Worm (Caenorhabditis elegans): ENCODE data around the gene nhr-181.

Gene nhr-181

DNA sequence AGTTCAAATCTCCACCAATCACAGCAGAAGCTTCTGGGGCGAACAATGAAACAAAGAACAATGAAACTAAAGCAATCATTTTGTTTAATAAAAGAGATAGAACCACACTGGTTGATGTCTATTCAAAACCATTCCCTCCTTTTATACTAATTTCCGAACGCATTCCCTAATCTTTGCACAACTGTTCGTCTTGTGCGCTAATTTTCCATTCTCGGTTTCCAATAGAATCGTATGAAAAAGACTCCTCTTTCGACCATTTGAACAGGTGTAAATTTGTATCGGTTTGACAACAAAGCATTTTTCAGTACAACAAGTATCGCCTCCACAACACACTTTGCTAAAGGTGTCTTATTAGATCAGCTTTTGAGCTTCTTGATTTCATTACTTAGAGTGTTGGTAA, 21.2 kb downstream of the nhr-181 start, which contains the start of gene T05B4.8:
Gene T05B4.8, minus strand, starts transcription at position 101 of the 400 bp plus-strand sequence.
- no peak for TF ChIP-seq blmp-1 (tag; optimal IDR thresholded peaks at IDR 0.05; ENCODE audit: insufficient read depth)
- TF ChIP-seq sma-3 (GFP tag; optimal IDR thresholded peaks at IDR 0.05): no peak
- TF ChIP-seq crh-2 (tag; optimal IDR thresholded peaks at IDR 0.05): no peak
- TF ChIP-seq unc-55 (GFP tag; optimal IDR thresholded peaks at IDR 0.05): no peak
- TF ChIP-seq R02D3.7 (tag; optimal IDR thresholded peaks at IDR 0.05): no peak
- no peak for TF ChIP-seq nhr-23 (tag; optimal IDR thresholded peaks at IDR 0.05)
- TF ChIP-seq nhr-10 (tag; optimal IDR thresholded peaks at IDR 0.05): no peak
- no peak for TF ChIP-seq ztf-11 (tag; optimal IDR thresholded peaks at IDR 0.05)
- no peak for TF ChIP-seq unc-39 (tag; optimal IDR thresholded peaks at IDR 0.05)
- no peak for TF ChIP-seq ceh-82 (tag; optimal IDR thresholded peaks at IDR 0.05)
- no peak for TF ChIP-seq ztf-1 (GFP tag; conservative IDR thresholded peaks at IDR 0.05)
- TF ChIP-seq snpc-4 (tag; optimal IDR thresholded peaks at IDR 0.05): no peak
- no peak for TF ChIP-seq peb-1 (tag; optimal IDR thresholded peaks at IDR 0.05)

DNA sequence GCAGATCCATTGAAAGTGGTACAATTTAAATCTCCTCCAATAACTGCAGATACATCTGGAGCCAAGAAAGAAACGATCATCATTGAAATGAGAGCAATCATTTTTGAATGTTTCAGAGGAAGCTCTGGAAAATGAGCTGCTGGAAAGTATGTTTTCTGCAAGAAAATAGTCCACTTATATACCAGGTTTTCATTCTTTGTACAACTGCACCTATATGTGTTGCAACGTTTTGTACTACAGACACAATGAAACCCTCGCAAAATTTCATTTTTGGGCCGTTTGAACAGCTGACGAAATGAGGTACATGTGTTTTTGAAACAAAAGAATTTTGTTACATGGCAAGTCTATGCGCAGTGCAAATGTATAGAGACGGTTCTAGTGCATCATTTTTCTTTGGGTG, 23.5 kb downstream of the nhr-181 start, which contains the start of gene T05B4.9:
Gene T05B4.9, minus strand, starts transcription at position 101 of the 400 bp plus-strand sequence.
- TF ChIP-seq unc-39 (tag; optimal IDR thresholded peaks at IDR 0.05) (no peak), R02D3.7 (tag; optimal IDR thresholded peaks at IDR 0.05) (no peak), ama-1 (optimal IDR thresholded peaks at IDR 0.05) (no peak), sma-3 (GFP tag; optimal IDR thresholded peaks at IDR 0.05) (no peak)

DNA sequence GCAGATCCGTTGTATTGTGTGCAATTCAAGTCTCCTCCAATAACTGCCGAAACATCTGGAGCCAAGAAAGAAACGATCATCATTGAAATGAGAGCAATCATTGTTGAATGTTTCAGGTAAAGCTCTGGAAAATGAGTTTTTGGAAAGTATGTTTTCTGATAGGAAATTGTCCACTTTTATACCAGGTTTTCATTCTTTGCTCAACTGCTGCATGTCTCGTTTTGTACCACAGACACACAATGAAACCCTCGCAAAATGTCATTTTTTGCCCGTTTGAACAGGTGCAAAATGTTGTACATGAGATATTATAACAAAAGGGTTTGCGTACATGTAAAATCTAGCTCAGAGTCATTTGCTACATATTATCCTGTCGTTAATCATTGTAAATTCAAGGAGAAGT, 25.8 kb downstream of the nhr-181 start, which contains the start of gene T05B4.10:
Gene T05B4.10, minus strand, starts transcription at position 101 of the 400 bp plus-strand sequence.
- TF ChIP-seq alr-1 (tag; optimal IDR thresholded peaks at IDR 0.05) (no peak), unc-39 (tag; optimal IDR thresholded peaks at IDR 0.05) (no peak), peb-1 (tag; optimal IDR thresholded peaks at IDR 0.05) (no peak), lsy-2 (tag; optimal IDR thresholded peaks at IDR 0.05) (no peak), nhr-12 (tag; optimal IDR thresholded peaks at IDR 0.05) (no peak), C34F6.9 (tag; optimal IDR thresholded peaks at IDR 0.05) (no peak), fos-1 (tag; optimal IDR thresholded peaks at IDR 0.05) (no peak), nhr-23 (tag; optimal IDR thresholded peaks at IDR 0.05) (no peak), ceh-82 (tag; optimal IDR thresholded peaks at IDR 0.05) (no peak), mdl-1 (tag; optimal IDR thresholded peaks at IDR 0.05) (no peak), aly-2 (tag; optimal IDR thresholded peaks at IDR 0.05) (no peak), ztf-4 (tag; optimal IDR thresholded peaks at IDR 0.05) (no peak), sma-9 (GFP tag; optimal IDR thresholded peaks at IDR 0.05) (no peak), sma-9 (tag; optimal IDR thresholded peaks at IDR 0.05) (no peak), mab-5 (tag; optimal IDR thresholded peaks at IDR 0.05) (no peak), unc-55 (GFP tag; optimal IDR thresholded peaks at IDR 0.05) (no peak)

DNA sequence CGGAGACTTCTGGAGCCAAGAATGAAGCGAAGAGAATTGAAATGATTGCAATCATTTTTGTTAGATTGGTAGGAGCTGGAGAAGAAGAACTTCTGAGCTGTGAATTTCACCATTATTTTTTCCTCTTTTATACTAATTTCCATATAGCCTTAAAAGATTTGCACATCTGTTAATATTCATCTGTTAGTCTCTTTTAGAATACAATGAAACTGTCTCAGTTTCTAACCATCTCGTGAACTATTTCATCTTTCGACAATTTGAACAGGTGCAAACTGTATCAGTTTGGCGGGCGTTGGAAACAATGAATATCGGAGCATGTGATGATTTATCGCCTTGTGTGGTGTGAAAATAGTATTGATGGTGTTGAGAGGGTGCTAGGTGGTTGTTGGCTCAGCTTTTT, 27.6 kb downstream of the nhr-181 start, which contains the start of gene phat-5:
Gene phat-5, minus strand, starts transcription at position 101 of the 400 bp plus-strand sequence.
- TF ChIP-seq sma-9 (GFP tag; optimal IDR thresholded peaks at IDR 0.05): no peak
- TF ChIP-seq sma-9 (tag; optimal IDR thresholded peaks at IDR 0.05): no peak
- no peak for TF ChIP-seq dmd-4 (tag; optimal IDR thresholded peaks at IDR 0.05)
- TF ChIP-seq gmeb-1 (tag; optimal IDR thresholded peaks at IDR 0.05): no peak
- TF ChIP-seq peb-1 (tag; optimal IDR thresholded peaks at IDR 0.05): no peak
- TF ChIP-seq unc-55 (GFP tag; optimal IDR thresholded peaks at IDR 0.05): no peak
- no peak for TF ChIP-seq nhr-6 (tag; optimal IDR thresholded peaks at IDR 0.05)
- TF ChIP-seq egl-27 (tag; optimal IDR thresholded peaks at IDR 0.05): no peak
- no peak for TF ChIP-seq ZK546.5 (tag; optimal IDR thresholded peaks at IDR 0.05)
- TF ChIP-seq R02D3.7 (tag; optimal IDR thresholded peaks at IDR 0.05): no peak
- TF ChIP-seq crh-2 (tag; optimal IDR thresholded peaks at IDR 0.05): no peak
- no peak for TF ChIP-seq sem-4 (tag; optimal IDR thresholded peaks at IDR 0.05)
- TF ChIP-seq alr-1 (tag; optimal IDR thresholded peaks at IDR 0.05): no peak
- no peak for TF ChIP-seq nhr-237 (tag; optimal IDR thresholded peaks at IDR 0.05)

DNA sequence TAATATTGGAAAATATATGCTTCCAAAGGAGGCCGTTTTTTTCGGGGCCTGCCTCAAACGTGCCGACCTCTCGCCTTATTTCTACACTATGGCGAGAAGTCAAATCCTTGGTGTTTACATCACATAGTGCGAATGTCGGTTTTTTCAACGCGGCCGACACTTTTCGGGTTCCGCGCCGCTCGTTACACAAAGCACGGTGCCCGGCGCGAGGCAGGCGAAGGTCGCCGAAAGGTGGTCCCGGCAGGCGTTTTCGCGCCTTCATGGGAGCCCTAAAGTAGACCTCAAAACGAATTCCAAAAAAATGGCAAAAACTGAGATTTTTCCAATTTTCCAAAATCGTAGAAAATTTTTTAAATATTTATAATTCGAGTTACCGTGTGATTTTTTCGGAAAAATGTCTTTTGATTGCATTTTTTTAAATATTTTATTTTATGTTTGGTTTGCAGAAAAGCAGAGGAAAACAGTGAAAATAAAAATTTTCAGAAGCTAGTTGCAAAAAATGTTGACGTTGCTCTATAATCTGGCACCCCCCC, 30.8 kb downstream of the nhr-181 start, which contains the start of gene T05B4.12:
Gene T05B4.12, minus strand, starts transcription at position 483 of the 533 bp plus-strand sequence.
- no peak for TF ChIP-seq Y55F3AM.14 (GFP tag; optimal IDR thresholded peaks at IDR 0.05)

Data from whole organism, L2 larva.